Fruit fly (Drosophila melanogaster) whole organism, embryonic: ENCODE measurements around the gene Bx.

Experiments
- CG10147 ChIP-seq: fragments of 200-800 bp; sonication (Bioruptor generic); optimal IDR thresholded peaks from 2 replicates; lab custom pipeline; 2019; ENCODE audit warnings: missing biosample characterization, mild to moderate bottlenecking, missing genetic modification characterization, moderate library complexity
- CG11093 ChIP-seq: fragments of 200-800 bp; sonication (Bioruptor generic); IDR thresholded peaks from 3 replicates; pipeline ENCODE4 v1.3.6; 2022; ENCODE audit warnings: missing biosample characterization, missing genetic modification characterization
- CG11398 ChIP-seq: fragments of 200-800 bp; sonication (Bioruptor generic); optimal IDR thresholded peaks from 2 replicates; lab custom pipeline; 2016; ENCODE audit warnings: missing biosample characterization, missing genetic modification characterization
- CG11504 ChIP-seq: fragments of 200-800 bp; sonication (Bioruptor generic); optimal IDR thresholded peaks from 3 replicates; lab custom pipeline; 2019; ENCODE audit warnings: missing biosample characterization, mild to moderate bottlenecking, missing genetic modification characterization, moderate library complexity
- CG12104 ChIP-seq: fragments of 200-800 bp; sonication (Bioruptor generic); optimal IDR thresholded peaks from 3 replicates; lab custom pipeline; 2016; ENCODE audit warnings: missing biosample characterization, missing genetic modification characterization
- CG12299 ChIP-seq: fragments of 200-800 bp; sonication (Bioruptor generic); optimal IDR thresholded peaks from 2 replicates; lab custom pipeline; 2018; ENCODE audit warnings: missing biosample characterization, mild to moderate bottlenecking, missing genetic modification characterization
- CG13123 ChIP-seq: fragments of 200-800 bp; sonication (Bioruptor generic); optimal IDR thresholded peaks from 2 replicates; lab custom pipeline; 2016; ENCODE audit warnings: missing biosample characterization, missing genetic modification characterization
- CG13296 ChIP-seq: fragments of 200-800 bp; sonication (Bioruptor generic); optimal IDR thresholded peaks from 3 replicates; lab custom pipeline; 2018; ENCODE audit warnings: missing biosample characterization, mild to moderate bottlenecking, missing genetic modification characterization
- CG15011 ChIP-seq: fragments of 200-800 bp; sonication (Bioruptor generic); optimal IDR thresholded peaks from 3 replicates; lab custom pipeline; 2018; ENCODE audit warnings: missing biosample characterization, mild to moderate bottlenecking, missing genetic modification characterization
- CG17568 ChIP-seq: fragments of 200-800 bp; sonication (Bioruptor generic); optimal IDR thresholded peaks from 2 replicates; lab custom pipeline; 2018; ENCODE audit warnings: missing biosample characterization, mild to moderate bottlenecking, missing genetic modification characterization, moderate library complexity
- CG2202 ChIP-seq: fragments of 200-800 bp; sonication (Bioruptor generic); optimal IDR thresholded peaks from 2 replicates; lab custom pipeline; 2018; ENCODE audit warnings: missing biosample characterization, mild to moderate bottlenecking, missing genetic modification characterization
- CG32767 ChIP-seq: fragments of 200-800 bp; sonication (Bioruptor generic); IDR thresholded peaks from 2 replicates; pipeline ENCODE4 v1.3.6; 2022; ENCODE audit warnings: missing biosample characterization, missing genetic modification characterization
- CG32772 ChIP-seq: fragments of 200-800 bp; sonication (Bioruptor generic); IDR thresholded peaks from 2 replicates; pipeline ENCODE4 v1.3.6; 2022; ENCODE audit warnings: missing biosample characterization, missing genetic modification characterization
- CG4328 ChIP-seq: fragments of 200-800 bp; sonication (Bioruptor generic); optimal IDR thresholded peaks from 3 replicates; lab custom pipeline; 2017; ENCODE audit warnings: missing biosample characterization, missing genetic modification reagents, missing genetic modification characterization
- CG43689 ChIP-seq: fragments of 200-800 bp; sonication (Bioruptor generic); IDR thresholded peaks from 2 replicates; pipeline ENCODE4 v1.3.6; 2022; ENCODE audit warnings: missing biosample characterization, missing genetic modification characterization
- CG4424 ChIP-seq: fragments of 200-800 bp; sonication (Bioruptor generic); optimal IDR thresholded peaks from 3 replicates; lab custom pipeline; 2016; ENCODE audit warnings: missing biosample characterization, missing genetic modification characterization
- CG4854 ChIP-seq: fragments of 200-800 bp; sonication (Bioruptor generic); optimal IDR thresholded peaks from 2 replicates; lab custom pipeline; 2016; ENCODE audit warnings: missing biosample characterization, missing genetic modification characterization, inconsistent platforms
- CG6813 ChIP-seq: fragments of 200-800 bp; sonication (Bioruptor generic); optimal IDR thresholded peaks from 2 replicates; lab custom pipeline; 2017; ENCODE audit warnings: missing biosample characterization, missing genetic modification characterization, mild to moderate bottlenecking, moderate library complexity, missing genetic modification reagents
- CG7839 ChIP-seq: fragments of 200-800 bp; sonication (Bioruptor generic); optimal IDR thresholded peaks from 3 replicates; lab custom pipeline; 2018; ENCODE audit warnings: missing biosample characterization, mild to moderate bottlenecking, missing genetic modification characterization, moderate library complexity
- CG7963 ChIP-seq: fragments of 200-800 bp; sonication (Bioruptor generic); IDR thresholded peaks from 3 replicates; pipeline ENCODE4 v1.3.6; 2022; ENCODE audit warnings: missing biosample characterization, missing genetic modification characterization; ENCODE audit not compliant: partially characterized antibody
- CG8924 ChIP-seq: fragments of 200-800 bp; optimal IDR thresholded peaks from 3 replicates; lab custom pipeline; 2019; ENCODE audit warnings: missing biosample characterization, mild to moderate bottlenecking, missing genetic modification characterization, moderate library complexity
- CG9609 ChIP-seq: fragments of 200-800 bp; sonication (Bioruptor generic); optimal IDR thresholded peaks from 3 replicates; lab custom pipeline; 2016; ENCODE audit warnings: missing biosample characterization, missing genetic modification characterization
- CoRest ChIP-seq: fragments of 200-800 bp; sonication (Bioruptor generic); optimal IDR thresholded peaks from 3 replicates; lab custom pipeline; 2018; ENCODE audit warnings: missing biosample characterization, mild to moderate bottlenecking, missing genetic modification characterization, moderate library complexity
- Dll ChIP-seq: fragments of 200-800 bp; sonication (Bioruptor generic); IDR thresholded peaks from 4 replicates; pipeline ENCODE4 v1.3.6; 2022; ENCODE audit warnings: missing biosample characterization, missing genetic modification characterization; ENCODE audit not compliant: partially characterized antibody
- Doc3 ChIP-seq: fragments of 200-800 bp; sonication (Bioruptor generic); IDR thresholded peaks from 3 replicates; pipeline ENCODE4 v1.3.6; 2022; ENCODE audit warnings: missing biosample characterization, missing genetic modification characterization; ENCODE audit not compliant: partially characterized antibody
- Ets65A ChIP-seq: fragments of 200-800 bp; sonication (Bioruptor generic); peaks from one replicate; lab custom pipeline; 2016; ENCODE audit warnings: missing biosample characterization, missing genetic modification characterization
- Hmr ChIP-seq: fragments of 200-800 bp; sonication (Bioruptor generic); optimal IDR thresholded peaks from 3 replicates; lab custom pipeline; 2017; ENCODE audit warnings: mild to moderate bottlenecking, missing biosample characterization, missing genetic modification reagents, missing genetic modification characterization
- Hmx ChIP-seq: fragments of 200-800 bp; sonication (Bioruptor generic); optimal IDR thresholded peaks from 2 replicates; lab custom pipeline; 2016; ENCODE audit warnings: missing biosample characterization, missing genetic modification characterization
- Hr3 ChIP-seq: fragments of 200-800 bp; sonication (Bioruptor generic); optimal IDR thresholded peaks from 3 replicates; lab custom pipeline; 2016; ENCODE audit warnings: missing biosample characterization, missing genetic modification characterization
- Hr78 ChIP-seq, 2 experiments: fragments of 200-800 bp in 1 of 2; fragments of >200 bp in 1 of 2; sonication (Bioruptor generic) in 1 of 2; optimal IDR thresholded peaks; 2 replicates each; lab custom pipeline; 2017 to 2019; ENCODE audit warnings: missing biosample characterization in 2 of 2, missing genetic modification characterization in 2 of 2, mild to moderate bottlenecking in 1 of 2, moderate library complexity in 1 of 2
- Nf-YA ChIP-seq: fragments of 200-800 bp; sonication (Bioruptor generic); IDR thresholded peaks from 2 replicates; pipeline ENCODE4 v1.3.6; 2022; ENCODE audit warnings: missing biosample characterization, missing genetic modification characterization
- NfI ChIP-seq: fragments of 200-800 bp; sonication (Bioruptor generic); optimal IDR thresholded peaks from 3 replicates; lab custom pipeline; 2018; ENCODE audit warnings: missing biosample characterization, mild to moderate bottlenecking, missing genetic modification characterization, moderate library complexity
- Six4 ChIP-seq: fragments of 200-800 bp; sonication (Bioruptor generic); optimal IDR thresholded peaks from 2 replicates; lab custom pipeline; 2016; ENCODE audit warnings: missing biosample characterization, missing genetic modification characterization
- Stat92E ChIP-seq, 3 experiments: fragments of >200 bp in 2 of 3; fragments of 200-800 bp in 1 of 3; sonication (Bioruptor generic) in 1 of 3; optimal IDR thresholded peaks; 2 replicates each; lab custom pipeline; 2017 to 2019; ENCODE audit warnings: missing biosample characterization in 3 of 3, missing genetic modification characterization in 3 of 3, mild to moderate bottlenecking in 1 of 3, moderate library complexity in 1 of 3
- aop ChIP-seq: fragments of 200-800 bp; sonication (Bioruptor generic); IDR thresholded peaks from 2 replicates; pipeline ENCODE4 v1.3.6; 2022; ENCODE audit warnings: missing biosample characterization, missing genetic modification characterization
- ash1 ChIP-seq: fragments of 200-800 bp; sonication (Bioruptor generic); optimal IDR thresholded peaks from 2 replicates; lab custom pipeline; 2018; ENCODE audit warnings: missing biosample characterization, mild to moderate bottlenecking, missing genetic modification characterization
- az2 ChIP-seq: fragments of 200-800 bp; sonication (Bioruptor generic); optimal IDR thresholded peaks from 3 replicates; lab custom pipeline; 2016; ENCODE audit warnings: missing biosample characterization, missing genetic modification characterization
- bigmax ChIP-seq: fragments of 200-800 bp; sonication (Bioruptor generic); optimal IDR thresholded peaks from 2 replicates; lab custom pipeline; 2018; ENCODE audit warnings: missing biosample characterization, mild to moderate bottlenecking, missing genetic modification characterization
- cas ChIP-seq: fragments of 200-800 bp; sonication (Bioruptor generic); IDR thresholded peaks from 2 replicates; pipeline ENCODE4 v1.3.6; 2022; ENCODE audit warnings: missing biosample characterization, missing genetic modification characterization
- cato ChIP-seq: fragments of 200-800 bp; sonication (Bioruptor generic); optimal IDR thresholded peaks from 2 replicates; lab custom pipeline; 2016; ENCODE audit warnings: missing biosample characterization, missing genetic modification characterization, borderline replicate concordance
- dan ChIP-seq: fragments of 200-800 bp; sonication (Bioruptor generic); IDR thresholded peaks from 2 replicates; pipeline ENCODE4 v1.3.6; 2022; ENCODE audit warnings: missing biosample characterization, missing genetic modification characterization
- dpn ChIP-seq, 2 experiments: fragments of 200-800 bp; sonication (Bioruptor generic); optimal IDR thresholded peaks; 3 replicates each; lab custom pipeline; 2016; ENCODE audit warnings: missing biosample characterization in 2 of 2, missing genetic modification characterization in 2 of 2
- ems ChIP-seq: fragments of 200-800 bp; sonication (Bioruptor generic); optimal IDR thresholded peaks from 3 replicates; lab custom pipeline; 2016; ENCODE audit warnings: missing biosample characterization, missing genetic modification characterization
- ewg ChIP-seq: fragments of 200-800 bp; sonication (Bioruptor generic); optimal IDR thresholded peaks from 3 replicates; lab custom pipeline; 2017; ENCODE audit warnings: mild to moderate bottlenecking, missing biosample characterization, missing genetic modification reagents, missing genetic modification characterization
- gfzf ChIP-seq: fragments of 200-800 bp; sonication (Bioruptor generic); optimal IDR thresholded peaks from 2 replicates; lab custom pipeline; 2016; ENCODE audit warnings: missing biosample characterization, mild to moderate bottlenecking, missing genetic modification characterization, moderate library complexity
- ind ChIP-seq: fragments of 200-800 bp; sonication (Bioruptor generic); optimal IDR thresholded peaks from 3 replicates; lab custom pipeline; 2016; ENCODE audit warnings: missing biosample characterization, missing genetic modification characterization
- salm ChIP-seq: fragments of 200-800 bp; sonication (Bioruptor generic); optimal IDR thresholded peaks from 2 replicates; lab custom pipeline; 2018; ENCODE audit warnings: missing biosample characterization, mild to moderate bottlenecking, missing genetic modification characterization
- so ChIP-seq: fragments of 200-800 bp; sonication (Bioruptor generic); IDR thresholded peaks from 3 replicates; pipeline ENCODE4 v1.3.6; 2022; ENCODE audit warnings: missing biosample characterization, missing genetic modification characterization
- unc-4 ChIP-seq: fragments of 200-800 bp; sonication (Bioruptor generic); IDR thresholded peaks from 2 replicates; pipeline ENCODE4 v1.3.6; 2022; ENCODE audit warnings: missing biosample characterization, missing genetic modification characterization; ENCODE audit not compliant: partially characterized antibody
- vnd ChIP-seq: fragments of 200-800 bp; sonication (Bioruptor generic); IDR thresholded peaks from 3 replicates; pipeline ENCODE4 v1.3.6; 2022; ENCODE audit warnings: missing biosample characterization, missing genetic modification characterization; ENCODE audit not compliant: partially characterized antibody

Gene Bx

DNA sequence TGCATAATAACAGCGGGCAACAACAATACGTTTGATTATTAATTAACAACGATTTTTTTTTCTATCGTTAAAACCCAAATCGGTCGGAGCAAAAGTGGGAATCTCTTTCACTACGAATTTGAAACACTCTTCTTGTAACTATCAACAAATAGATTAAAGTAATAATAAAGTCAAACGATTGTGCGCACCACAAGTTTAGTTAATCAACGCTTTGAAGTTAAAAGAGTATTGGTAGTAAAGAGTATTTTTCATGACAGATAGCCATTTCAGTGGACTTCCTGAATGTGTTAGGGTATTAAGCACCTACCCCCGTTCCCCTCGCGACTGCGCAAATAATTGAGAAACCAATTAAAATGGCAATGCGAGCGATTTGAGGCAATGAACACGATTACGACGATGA lies 31.6 kb downstream of the Bx start (continued):
- no peak for TF ChIP-seq bigmax (GFP tag; lab: Kevin White, UChicago)
- no peak for TF ChIP-seq CG2202 (tag; lab: Kevin White, UChicago)
- TF ChIP-seq Ets65A (GFP tag; lab: Kevin White, UChicago) = peak; percentile 96
- TF ChIP-seq CG6813 (GFP tag; lab: Kevin White, UChicago) = peak; percentile 57
- TF ChIP-seq vnd = no peak
- TF ChIP-seq ash1 = no peak
- TF ChIP-seq ind (GFP tag; lab: Kevin White, UChicago) = peak; percentile 76
- no peak for TF ChIP-seq Hmx (GFP tag; lab: Kevin White, UChicago)
- peak; percentile 27 for TF ChIP-seq salm (tag; lab: Kevin White, UChicago)
- TF ChIP-seq Six4 (GFP tag; lab: Kevin White, UChicago) = peak; percentile 32
- TF ChIP-seq unc-4 (GFP tag; lab: Robert Waterston, UW) = no peak
- peak; percentile 65 for TF ChIP-seq CG9609 (GFP tag; lab: Kevin White, UChicago)
- no peak for TF ChIP-seq Stat92E (GFP tag; optimal IDR thresholded peaks at IDR 0.05; lab: Kevin White, UChicago)
- peak; percentile 88 for TF ChIP-seq CG11504 (tag; lab: Kevin White, UChicago)
- TF ChIP-seq aop (GFP tag; lab: Robert Waterston, UW) = no peak
- TF ChIP-seq CG13123 (GFP tag; lab: Kevin White, UChicago) = peak; percentile 3
- TF ChIP-seq NfI = peak; percentile 78
- peak; percentile 13 for TF ChIP-seq CG11398
- peak; percentile 56 for TF ChIP-seq CG17568
- TF ChIP-seq CG12104 (GFP tag; lab: Kevin White, UChicago) = peak; percentile 53
- TF ChIP-seq so (GFP tag; lab: Robert Waterston, UW) = peak; percentile 67
- TF ChIP-seq CG7963 (GFP tag; lab: Robert Waterston, UW) = no peak
- peak; percentile 62 for TF ChIP-seq CG4424
- peak; percentile 82 for TF ChIP-seq CG11093 (GFP tag; lab: Robert Waterston, UW)
- peak; percentile 87 for TF ChIP-seq CoRest (tag; lab: Kevin White, UChicago)
- peak; percentile 74 for TF ChIP-seq CG8924 (tag; lab: Kevin White, UChicago)
- peak; percentile 79 for TF ChIP-seq Nf-YA (GFP tag; lab: Robert Waterston, UW)
- no peak for TF ChIP-seq Hr78 (GFP tag; optimal IDR thresholded peaks at IDR 0.05; lab: Kevin White, UChicago)
- TF ChIP-seq gfzf (GFP tag; lab: Kevin White, UChicago) = no peak
- peak; percentile 72 for TF ChIP-seq Hmr
- peak; percentile 75 for TF ChIP-seq CG13296 (GFP tag; lab: Kevin White, UChicago)
- TF ChIP-seq CG4854 (GFP tag; lab: Kevin White, UChicago) = peak; percentile 46
- peak; percentile 45 for TF ChIP-seq CG15011
- no peak for TF ChIP-seq Doc3 (GFP tag; lab: Robert Waterston, UW)
- peak; percentile 72 for TF ChIP-seq CG32767 (GFP tag; lab: Robert Waterston, UW)
- TF ChIP-seq ewg (GFP tag; lab: Kevin White, UChicago) = peak; percentile 48
- peak; percentile 70 for TF ChIP-seq ems (GFP tag; lab: Kevin White, UChicago)
- peak; percentile 8 for TF ChIP-seq cato (GFP tag; lab: Kevin White, UChicago)
- peak; percentile 72 for TF ChIP-seq CG10147 (GFP tag; lab: Kevin White, UChicago)
- peak; percentile 57; the same call in 1 of the 2 replicates for TF ChIP-seq cas (GFP tag; lab: Robert Waterston, UW)
- no peak for TF ChIP-seq Dll (GFP tag; lab: Robert Waterston, UW)
- TF ChIP-seq az2 (GFP tag; lab: Kevin White, UChicago) = peak; percentile 68
- peak; percentile 86 for TF ChIP-seq CG32772 (GFP tag; lab: Robert Waterston, UW)
- TF ChIP-seq CG4328 (GFP tag; lab: Kevin White, UChicago) = peak; percentile 12
- TF ChIP-seq CG7839 (tag; lab: Kevin White, UChicago) = peak; percentile 84
- peak; percentile 65 for TF ChIP-seq CG12299 (tag; lab: Kevin White, UChicago)
- TF ChIP-seq dpn (GFP tag; optimal IDR thresholded peaks at IDR 0.05; lab: Kevin White, UChicago) = peak; percentile 83 to 84
- TF ChIP-seq CG43689 = peak; percentile 39; the same call in 1 of the 2 replicates
- no peak for TF ChIP-seq dan
- peak; percentile 50 for TF ChIP-seq Hr3 (GFP tag; lab: Kevin White, UChicago)
